Worm (Caenorhabditis elegans) whole organism, L2 larva: ENCODE measurements around the gene nth-1.

Source experiments
- F13H6.1 ChIP-seq: sonication (generic microtip); optimal IDR thresholded peaks from 2 replicates; lab custom pipeline; 2016; ENCODE audit warnings: missing genetic modification characterization, missing compliant biosample characterization
- alr-1 ChIP-seq: fragments of 150-350 bp; optimal IDR thresholded peaks from 2 replicates; lab custom pipeline; 2014; ENCODE audit warnings: missing biosample characterization, missing genetic modification characterization
- aly-2 ChIP-seq: fragments of 150-350 bp; optimal IDR thresholded peaks from 2 replicates; lab custom pipeline; 2014; ENCODE audit warnings: missing biosample characterization, missing genetic modification characterization
- elt-1 ChIP-seq: fragments of 150-350 bp; optimal IDR thresholded peaks from 2 replicates; lab custom pipeline; 2014; ENCODE audit warnings: missing biosample characterization, missing genetic modification characterization
- lin-13 ChIP-seq: fragments of 150-350 bp; optimal IDR thresholded peaks from 2 replicates; lab custom pipeline; 2014; ENCODE audit warnings: missing biosample characterization, missing genetic modification reagents, missing genetic modification characterization
- nhr-11 ChIP-seq: fragments of 150-350 bp; optimal IDR thresholded peaks from 2 replicates; lab custom pipeline; 2014; ENCODE audit warnings: missing biosample characterization, missing genetic modification characterization
- nhr-129 ChIP-seq: fragments of 150-350 bp; optimal IDR thresholded peaks from 2 replicates; lab custom pipeline; 2014; ENCODE audit warnings: missing biosample characterization, missing genetic modification characterization
- nhr-237 ChIP-seq: fragments of 150-350 bp; optimal IDR thresholded peaks from 2 replicates; lab custom pipeline; 2014; ENCODE audit warnings: missing biosample characterization, missing genetic modification characterization
- peb-1 ChIP-seq: fragments of 150-350 bp; optimal IDR thresholded peaks from 2 replicates; lab custom pipeline; 2014; ENCODE audit warnings: missing biosample characterization, missing genetic modification characterization
- sma-3 ChIP-seq: sonication (generic microtip); optimal IDR thresholded peaks from 2 replicates; lab custom pipeline; 2016; ENCODE audit warnings: missing genetic modification reagents, missing genetic modification characterization, missing compliant biosample characterization
- unc-39 ChIP-seq: fragments of 150-350 bp; optimal IDR thresholded peaks from 2 replicates; lab custom pipeline; 2014; ENCODE audit warnings: missing biosample characterization, missing genetic modification characterization

DNA sequence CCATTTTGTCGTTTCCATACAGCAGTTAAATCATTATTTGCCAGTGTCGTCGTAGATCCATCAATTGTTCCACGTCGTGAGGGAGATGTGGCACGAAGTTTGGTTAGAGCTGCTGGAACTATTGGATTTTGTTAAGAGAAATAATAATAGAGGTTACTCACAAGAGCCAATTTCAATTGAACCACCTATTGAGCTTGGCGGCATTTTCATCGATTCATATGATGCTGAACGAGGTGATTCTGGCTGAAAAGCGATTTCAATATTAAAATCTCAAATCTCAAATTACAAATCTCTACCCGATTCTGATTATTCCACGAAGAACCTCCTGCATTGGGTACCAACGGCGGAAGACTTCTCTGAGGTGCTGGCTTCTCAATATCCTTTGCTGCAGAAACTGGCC, 36.2 kb downstream of the nth-1 start:
- no peak for TF ChIP-seq F13H6.1 (tag; lab: Kevin White, UChicago)
- TF ChIP-seq nhr-129: no peak
- no peak for TF ChIP-seq peb-1 (tag; lab: Kevin White, UChicago)
- TF ChIP-seq aly-2 (tag; lab: Kevin White, UChicago): no peak
- TF ChIP-seq sma-3 (GFP tag; lab: Kevin White, UChicago): no peak
- no peak for TF ChIP-seq nhr-11 (tag; lab: Kevin White, UChicago)
- no peak for TF ChIP-seq elt-1 (tag; lab: Kevin White, UChicago)
- TF ChIP-seq alr-1 (tag; lab: Kevin White, UChicago): no peak
- TF ChIP-seq nhr-237 (tag; lab: Kevin White, UChicago): no peak
- no peak for TF ChIP-seq lin-13 (GFP tag; lab: Kevin White, UChicago)
- no peak for TF ChIP-seq unc-39 (tag; lab: Kevin White, UChicago)
